Worm (Caenorhabditis elegans): ENCODE measurements around the gene F32E10.9.
A peak's percentile ranks its signal among the peaks of the same experiment; 100 is the strongest.

ce11 chrIV:7573944-7574343, 10.2 kb upstream of the F32E10.9 start:
- TF ChIP-seq ama-1 (optimal IDR thresholded peaks at IDR 0.05) (peak; percentile 5), F13C5.2 (tag; optimal IDR thresholded peaks at IDR 0.05) (peak; percentile 95)
